Worm (Caenorhabditis elegans) whole organism, L4 larva: ENCODE results near the gene Y39G8B.5.

Source experiments
- F26F4.8 ChIP-seq: fragments of 200-800 bp; sonication (Bioruptor generic); conservative IDR thresholded peaks from 2 replicates; pipeline ENCODE4 v1.3.6; 2022; ENCODE audit warnings: missing genetic modification characterization, missing compliant biosample characterization
- ama-1 ChIP-seq: fragments of 150-350 bp; optimal IDR thresholded peaks from 2 replicates; lab custom pipeline; 2014; ENCODE audit warnings: inconsistent platforms, mixed read lengths
- ceh-82 ChIP-seq: sonication (generic microtip); optimal IDR thresholded peaks from 2 replicates; lab custom pipeline; 2017; ENCODE audit warnings: missing biosample characterization, missing genetic modification characterization
- lin-39 ChIP-seq: fragments of 150-350 bp; optimal IDR thresholded peaks from 2 replicates; lab custom pipeline; 2014; ENCODE audit warnings: missing biosample characterization, missing genetic modification reagents, missing genetic modification characterization
- zfp-2 ChIP-seq: sonication (generic microtip); optimal IDR thresholded peaks from 2 replicates; lab custom pipeline; 2016; ENCODE audit warnings: mild to moderate bottlenecking, missing genetic modification characterization, missing compliant biosample characterization
- zip-2 ChIP-seq: fragments of 150-350 bp; optimal IDR thresholded peaks from 2 replicates; lab custom pipeline; 2014; ENCODE audit warnings: missing biosample characterization, missing genetic modification characterization

ce11 chrII:13974136-13974535, 17.5 kb downstream of the Y39G8B.5 start:
- TF ChIP-seq F26F4.8 (GFP tag; lab: Robert Waterston, UW) (no peak), lin-39 (tag; lab: Kevin White, UChicago) (no peak), zip-2 (no peak), ama-1 (lab: Kevin White, UChicago) (no peak), ceh-82 (tag; lab: Kevin White, UChicago) (no peak), zfp-2 (no peak)
